Fruit fly (Drosophila melanogaster) whole organism, pupa: ENCODE measurements around the gene kon.
A peak's percentile ranks its signal among the peaks of the same experiment; 100 is the strongest.

Source experiments
- CG10348 ChIP-seq: fragments of 200-800 bp; sonication (Bioruptor generic); IDR thresholded peaks from 2 replicates; pipeline ENCODE4 v1.3.6; 2022; ENCODE audit warnings: missing biosample characterization, missing genetic modification characterization
- CG12605 ChIP-seq: fragments of 200-800 bp; sonication (Bioruptor generic); IDR thresholded peaks from 2 replicates; pipeline ENCODE4 v1.3.6; 2022; ENCODE audit warnings: missing biosample characterization, missing genetic modification characterization
- CG13204 ChIP-seq: fragments of 200-800 bp; sonication (Bioruptor generic); optimal IDR thresholded peaks from 2 replicates; lab custom pipeline; 2018; ENCODE audit warnings: missing biosample characterization, mild to moderate bottlenecking, missing genetic modification characterization, moderate library complexity
- CG14655 ChIP-seq: fragments of 200-800 bp; sonication (Bioruptor generic); optimal IDR thresholded peaks from 3 replicates; lab custom pipeline; 2017; ENCODE audit warnings: mild to moderate bottlenecking, missing biosample characterization, missing genetic modification reagents, missing genetic modification characterization
- CG15710 ChIP-seq: fragments of 200-800 bp; sonication (Bioruptor generic); optimal IDR thresholded peaks from 2 replicates; lab custom pipeline; 2018; ENCODE audit warnings: missing biosample characterization, mild to moderate bottlenecking, missing genetic modification characterization, moderate library complexity
- CG17806 ChIP-seq: fragments of 200-800 bp; sonication (Bioruptor generic); optimal IDR thresholded peaks from 2 replicates; lab custom pipeline; 2018; ENCODE audit warnings: missing biosample characterization, mild to moderate bottlenecking, missing genetic modification characterization, moderate library complexity
- CG32121 ChIP-seq: fragments of 200-800 bp; sonication (Bioruptor generic); IDR thresholded peaks from 2 replicates; pipeline ENCODE4 v1.3.6; 2022; ENCODE audit warnings: missing biosample characterization, missing genetic modification characterization
- CG34367 ChIP-seq: fragments of 200-800 bp; sonication (Bioruptor generic); optimal IDR thresholded peaks from 2 replicates; lab custom pipeline; 2018; ENCODE audit warnings: missing biosample characterization, mild to moderate bottlenecking, missing genetic modification characterization
- CG4496 ChIP-seq: fragments of 200-800 bp; sonication (Bioruptor generic); IDR thresholded peaks from 3 replicates; pipeline ENCODE4 v1.3.6; 2022; ENCODE audit warnings: missing biosample characterization, missing genetic modification characterization
- CG8159 ChIP-seq: fragments of 200-800 bp; sonication (Bioruptor generic); optimal IDR thresholded peaks from 3 replicates; lab custom pipeline; 2018; ENCODE audit warnings: missing biosample characterization, mild to moderate bottlenecking, missing genetic modification characterization, moderate library complexity
- CG8301 ChIP-seq: fragments of 200-800 bp; sonication (Bioruptor generic); optimal IDR thresholded peaks from 2 replicates; lab custom pipeline; 2018; ENCODE audit warnings: missing biosample characterization, mild to moderate bottlenecking, missing genetic modification characterization
- CG9948 ChIP-seq: fragments of 200-800 bp; sonication (Bioruptor generic); optimal IDR thresholded peaks from 2 replicates; lab custom pipeline; 2018; ENCODE audit warnings: missing biosample characterization, mild to moderate bottlenecking, missing genetic modification characterization, moderate library complexity
- D1 ChIP-seq: fragments of 200-800 bp; sonication (Bioruptor generic); optimal IDR thresholded peaks from 2 replicates; lab custom pipeline; 2018; ENCODE audit warnings: missing biosample characterization, mild to moderate bottlenecking, missing genetic modification characterization, moderate library complexity
- EcR ChIP-seq: fragments of 200-800 bp; sonication (Bioruptor generic); optimal IDR thresholded peaks from 3 replicates; lab custom pipeline; 2019; ENCODE audit warnings: missing biosample characterization, missing genetic modification characterization, mild to moderate bottlenecking, moderate library complexity, missing genetic modification reagents
- Ets98B ChIP-seq: fragments of 200-800 bp; sonication (Bioruptor generic); IDR thresholded peaks from 2 replicates; pipeline ENCODE4 v1.3.6; 2022; ENCODE audit warnings: missing biosample characterization, missing genetic modification characterization
- Pif1A ChIP-seq: fragments of 200-800 bp; sonication (Bioruptor generic); optimal IDR thresholded peaks from 3 replicates; lab custom pipeline; 2016; ENCODE audit warnings: missing biosample characterization, missing genetic modification characterization
- Pif1B ChIP-seq: fragments of 200-800 bp; sonication (Bioruptor generic); optimal IDR thresholded peaks from 3 replicates; lab custom pipeline; 2016; ENCODE audit warnings: missing biosample characterization, missing genetic modification characterization
- Snoo ChIP-seq: fragments of 200-800 bp; sonication (Bioruptor generic); optimal IDR thresholded peaks from 3 replicates; lab custom pipeline; 2017; ENCODE audit warnings: missing biosample characterization, mild to moderate bottlenecking, missing genetic modification characterization, inconsistent platforms
- fd96Ca ChIP-seq: fragments of 200-800 bp; sonication (Bioruptor generic); IDR thresholded peaks from 3 replicates; pipeline ENCODE4 v1.3.6; 2022; ENCODE audit warnings: missing biosample characterization, missing genetic modification characterization
- gl ChIP-seq: fragments of 200-800 bp; sonication (Bioruptor generic); optimal IDR thresholded peaks from 2 replicates; lab custom pipeline; 2018; ENCODE audit warnings: missing biosample characterization, mild to moderate bottlenecking, missing genetic modification characterization
- rn ChIP-seq: fragments of 200-800 bp; sonication (Bioruptor generic); IDR thresholded peaks from 2 replicates; pipeline ENCODE4 v1.3.6; 2022; ENCODE audit warnings: missing biosample characterization, missing genetic modification characterization

Gene kon

dm6 chr2L:18522258-18522657, 18.5 kb upstream of the kon start:
- TF ChIP-seq Pif1A (GFP tag; lab: Kevin White, UChicago): no peak

- no peak for TF ChIP-seq CG10348 (GFP tag; lab: Robert Waterston, UW)
- TF ChIP-seq CG8159 (tag; lab: Kevin White, UChicago): no peak
- no peak for TF ChIP-seq CG15710 (tag; lab: Kevin White, UChicago)
- no peak for TF ChIP-seq EcR (GFP tag; lab: Kevin White, UChicago)
- TF ChIP-seq Pif1A (GFP tag; lab: Kevin White, UChicago): no peak
- no peak for TF ChIP-seq Pif1B (GFP tag; lab: Kevin White, UChicago)
- TF ChIP-seq CG14655: no peak
- TF ChIP-seq gl (tag; lab: Kevin White, UChicago): no peak
- no peak for TF ChIP-seq CG17806 (tag; lab: Kevin White, UChicago)
- TF ChIP-seq CG13204 (GFP tag; lab: Kevin White, UChicago): no peak
Measured at dm6 chr2L:18518852-18519251, 15.1 kb upstream of the kon start.

- TF ChIP-seq CG17806 (tag; lab: Kevin White, UChicago) (peak; percentile 67), Snoo (tag; lab: Kevin White, UChicago) (peak; percentile 46), gl (tag; lab: Kevin White, UChicago) (no peak), fd96Ca (GFP tag; lab: Robert Waterston, UW) (no peak; the same call in 2 of the 3 replicates), D1 (tag; lab: Kevin White, UChicago) (no peak), Pif1B (GFP tag; lab: Kevin White, UChicago) (peak; percentile 36), CG4496 (peak; percentile 49; the same call in 2 of the 3 replicates), CG9948 (tag; lab: Kevin White, UChicago) (peak; percentile 58), CG32121 (GFP tag; lab: Robert Waterston, UW) (0 out of 2 replicates have a peak, but pooled peaks have one; percentile 9), EcR (GFP tag; lab: Kevin White, UChicago) (peak; percentile 45), CG34367 (tag; lab: Kevin White, UChicago) (peak; percentile 60), CG8159 (tag; lab: Kevin White, UChicago) (peak; percentile 73), CG13204 (GFP tag; lab: Kevin White, UChicago) (peak; percentile 24), CG10348 (GFP tag; lab: Robert Waterston, UW) (no peak), CG14655 (peak; percentile 71), CG15710 (tag; lab: Kevin White, UChicago) (peak; percentile 64), Ets98B (GFP tag; lab: Robert Waterston, UW) (no peak; the same call in 1 of the 2 replicates), CG12605 (no peak), Pif1A (GFP tag; lab: Kevin White, UChicago) (peak; percentile 47), rn (GFP tag; lab: Robert Waterston, UW) (peak; percentile 47), CG8301 (tag; lab: Kevin White, UChicago) (peak; percentile 67)
Measured at dm6 chr2L:18517002-18517635, 13.3 kb upstream of the kon start, which contains the start of gene CG10211. TSS of gene CG10211 (plus strand) at chr2L:18517487.

- TF ChIP-seq CG14655 (no peak), CG8301 (tag; lab: Kevin White, UChicago) (no peak), Ets98B (GFP tag; lab: Robert Waterston, UW) (no peak), Pif1B (GFP tag; lab: Kevin White, UChicago) (no peak), fd96Ca (GFP tag; lab: Robert Waterston, UW) (no peak), EcR (GFP tag; lab: Kevin White, UChicago) (no peak), CG4496 (no peak), CG34367 (tag; lab: Kevin White, UChicago) (no peak), D1 (tag; lab: Kevin White, UChicago) (no peak), CG10348 (GFP tag; lab: Robert Waterston, UW) (no peak), CG15710 (tag; lab: Kevin White, UChicago) (no peak), rn (GFP tag; lab: Robert Waterston, UW) (no peak), CG12605 (no peak), Snoo (tag; lab: Kevin White, UChicago) (no peak), CG17806 (tag; lab: Kevin White, UChicago) (no peak), CG8159 (tag; lab: Kevin White, UChicago) (no peak), CG9948 (tag; lab: Kevin White, UChicago) (no peak), Pif1A (GFP tag; lab: Kevin White, UChicago) (no peak), CG32121 (GFP tag; lab: Robert Waterston, UW) (no peak), CG13204 (GFP tag; lab: Kevin White, UChicago) (no peak)
Measured at dm6 chr2L:18516367-18516766, 12.6 kb upstream of the kon start.

- TF ChIP-seq D1 (tag; lab: Kevin White, UChicago) (peak; percentile 81), rn (GFP tag; lab: Robert Waterston, UW) (no peak), gl (tag; lab: Kevin White, UChicago) (no peak), CG8301 (tag; lab: Kevin White, UChicago) (no peak), Ets98B (GFP tag; lab: Robert Waterston, UW) (no peak)
Measured at dm6 chr2L:18513402-18513801, 9.6 kb upstream of the kon start.

dm6 chr2L:18509181-18509580, 5.4 kb upstream of the kon start, which contains the start of gene Ugt301D1:
TSS of gene Ugt301D1 (plus strand) at chr2L:18509560.
- TF ChIP-seq CG15710 (tag; lab: Kevin White, UChicago) (no peak), CG17806 (tag; lab: Kevin White, UChicago) (no peak), D1 (tag; lab: Kevin White, UChicago) (no peak), Ets98B (GFP tag; lab: Robert Waterston, UW) (no peak), CG8159 (tag; lab: Kevin White, UChicago) (no peak), fd96Ca (GFP tag; lab: Robert Waterston, UW) (no peak), CG9948 (tag; lab: Kevin White, UChicago) (no peak), CG10348 (GFP tag; lab: Robert Waterston, UW) (no peak), CG12605 (no peak), Pif1A (GFP tag; lab: Kevin White, UChicago) (no peak)
